Worm (Caenorhabditis elegans): Measurements from ENCODE around the gene clpr-2.
"Not testable (repeated sequence)": the region's sequence is repeated elsewhere in the genome, so short reads cannot be mapped to it uniquely, and the experiment has no call there.

- TF ChIP-seq snpc-4 (tag; optimal IDR thresholded peaks at IDR 0.05); blmp-1 (tag; optimal IDR thresholded peaks at IDR 0.05; ENCODE audit: insufficient read depth); nhr-23 (tag; optimal IDR thresholded peaks at IDR 0.05); zag-1 (tag; optimal IDR thresholded peaks at IDR 0.05); nhr-12 (tag; optimal IDR thresholded peaks at IDR 0.05); nhr-10 (tag; optimal IDR thresholded peaks at IDR 0.05); ceh-16 (tag; optimal IDR thresholded peaks at IDR 0.05); R02D3.7 (tag; optimal IDR thresholded peaks at IDR 0.05); ama-1 (optimal IDR thresholded peaks at IDR 0.05); nhr-11 (tag; optimal IDR thresholded peaks at IDR 0.05); elt-3 (tag; optimal IDR thresholded peaks at IDR 0.05); lsy-2 (tag; optimal IDR thresholded peaks at IDR 0.05); unc-62 (GFP tag; optimal IDR thresholded peaks at IDR 0.05); ztf-11 (tag; optimal IDR thresholded peaks at IDR 0.05): not testable (repeated sequence)
Measured at ce11 chrII:1278350-1278749, 19.6 kb downstream of the clpr-2 start, which contains the start of gene srz-63.
